Worm (Caenorhabditis elegans): ENCODE data around the gene srbc-10.

DNA sequence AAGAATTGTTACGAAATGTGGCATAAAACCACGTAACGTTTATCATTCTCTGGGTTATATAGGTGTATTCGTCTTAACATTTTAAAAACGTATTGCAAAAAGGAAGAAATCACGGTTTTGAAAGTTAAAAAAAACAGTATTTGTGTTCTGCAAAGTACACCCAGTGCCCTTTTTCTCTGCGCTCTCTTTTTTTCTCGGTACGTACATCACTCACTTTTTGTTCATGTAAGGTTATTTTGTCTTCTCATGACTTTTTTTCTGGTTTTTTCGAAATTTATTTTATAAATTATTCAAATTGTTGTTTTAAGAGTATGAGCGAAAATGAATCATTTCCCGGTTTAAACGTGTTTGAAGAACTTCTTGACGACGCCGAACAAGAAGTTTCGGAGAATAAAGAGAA is 45.9 kb downstream of the srbc-10 start, which contains the start of gene F25E5.5:
- TF ChIP-seq rnt-1 (tag; optimal IDR thresholded peaks at IDR 0.05) (no peak), isw-1 (GFP tag; IDR thresholded peaks at IDR 0.05) (no peak), lir-3 (tag; optimal IDR thresholded peaks at IDR 0.05; ENCODE audit: poor library complexity) (no peak), mef-2 (tag; optimal IDR thresholded peaks at IDR 0.05) (no peak), unc-62 (GFP tag; optimal IDR thresholded peaks at IDR 0.05) (no peak), xbp-1 (tag; optimal IDR thresholded peaks at IDR 0.05) (no peak), nhr-237 (tag; optimal IDR thresholded peaks at IDR 0.05) (no peak), dpl-1 (GFP tag; optimal IDR thresholded peaks at IDR 0.05) (no peak), nhr-28 (tag; optimal IDR thresholded peaks at IDR 0.05) (no peak), ces-1 (GFP tag; optimal IDR thresholded peaks at IDR 0.05) (no peak), aly-2 (tag; optimal IDR thresholded peaks at IDR 0.05) (no peak), nhr-77 (tag; optimal IDR thresholded peaks at IDR 0.05) (no peak), fos-1 (tag; optimal IDR thresholded peaks at IDR 0.05) (no peak)

Measured in whole organism, L1 larva.